ENCODE assay signal across 3 fruit fly cellular contexts in genomic region chr2L:18746694-18747093, dm6.
TF ChIP-seq lines count a peak whose summit lies in the region.

No protein-coding gene starts in this region.

- TF ChIP-seq CTCF in whole organism, embryonic (GFP tag; optimal IDR thresholded peaks at IDR 0.05; lab: Kevin White, UChicago), result no peak

TF ChIP-seq in whole organism, embryonic, 481 proteins besides CTCF, POLR2A, EP300 and RAD21:
- no peak for TF ChIP-seq CG10274 (GFP tag; optimal IDR thresholded peaks at IDR 0.05; lab: Kevin White, UChicago)
- peak; percentile 61 for TF ChIP-seq Drgx (GFP tag; IDR thresholded peaks at IDR 0.05; lab: Robert Waterston, UW)

TF ChIP-seq in whole organism, prepupa, 60 proteins besides CTCF, POLR2A, EP300 and RAD21:
- TF ChIP-seq Sox14 (GFP tag; optimal IDR thresholded peaks at IDR 0.05; lab: Kevin White, UChicago) (no peak), salr (GFP tag; optimal IDR thresholded peaks at IDR 0.05; lab: Kevin White, UChicago) (no peak), vri (GFP tag; optimal IDR thresholded peaks at IDR 0.05; lab: Kevin White, UChicago) (no peak), topi (GFP tag; optimal IDR thresholded peaks at IDR 0.05; lab: Kevin White, UChicago) (no peak), CG10631 (GFP tag; optimal IDR thresholded peaks at IDR 0.05; lab: Kevin White, UChicago) (no peak), CG11294 (GFP tag; IDR thresholded peaks at IDR 0.05; lab: Robert Waterston, UW) (no peak), fd85E (GFP tag; optimal IDR thresholded peaks at IDR 0.05; lab: Kevin White, UChicago) (no peak), CG11902 (GFP tag; optimal IDR thresholded peaks at IDR 0.05; lab: Kevin White, UChicago) (no peak), achi (GFP tag; optimal IDR thresholded peaks at IDR 0.05; lab: Kevin White, UChicago) (peak; percentile 20), CG4318 (GFP tag; optimal IDR thresholded peaks at IDR 0.05; lab: Kevin White, UChicago) (peak; percentile 15), CG3919 (GFP tag; optimal IDR thresholded peaks at IDR 0.05; lab: Kevin White, UChicago) (peak; percentile 14), CG6276 (GFP tag; optimal IDR thresholded peaks at IDR 0.05; lab: Kevin White, UChicago) (peak; percentile 65), Sox102F (GFP tag; optimal IDR thresholded peaks at IDR 0.05; lab: Kevin White, UChicago) (no peak), svp (GFP tag; lab: Kevin White, UChicago) (no peak), OdsH (GFP tag; optimal IDR thresholded peaks at IDR 0.05; lab: Kevin White, UChicago) (peak; percentile 8), CG15336 (GFP tag; IDR thresholded peaks at IDR 0.05; lab: Robert Waterston, UW) (peak; percentile 46), Eip78C (GFP tag; lab: Kevin White, UChicago) (peak; percentile 33), CG16779 (tag; optimal IDR thresholded peaks at IDR 0.05; lab: Kevin White, UChicago) (no peak), CG31627 (GFP tag; optimal IDR thresholded peaks at IDR 0.05; lab: Kevin White, UChicago) (no peak), CG10669 (GFP tag; optimal IDR thresholded peaks at IDR 0.05; lab: Kevin White, UChicago) (no peak), CG6792 (GFP tag; optimal IDR thresholded peaks at IDR 0.05; lab: Kevin White, UChicago) (no peak), Blimp-1 (GFP tag; optimal IDR thresholded peaks at IDR 0.05; lab: Kevin White, UChicago) (no peak), Hr4 (GFP tag; optimal IDR thresholded peaks at IDR 0.05; lab: Kevin White, UChicago) (peak; percentile 38), lz (GFP tag; optimal IDR thresholded peaks at IDR 0.05; lab: Kevin White, UChicago) (no peak), cyc (GFP tag; optimal IDR thresholded peaks at IDR 0.05; lab: Kevin White, UChicago) (no peak), spab (GFP tag; optimal IDR thresholded peaks at IDR 0.05; lab: Kevin White, UChicago) (no peak), CG6854 (GFP tag; optimal IDR thresholded peaks at IDR 0.05; lab: Kevin White, UChicago) (no peak), CG6163 (GFP tag; IDR thresholded peaks at IDR 0.05; lab: Robert Waterston, UW) (peak; percentile 45; the same call in 2 of the 3 replicates), CG32006 (GFP tag; optimal IDR thresholded peaks at IDR 0.05; lab: Kevin White, UChicago) (peak; percentile 65), CG8119 (GFP tag; IDR thresholded peaks at IDR 0.05; lab: Robert Waterston, UW) (peak; percentile 49), esn (GFP tag; optimal IDR thresholded peaks at IDR 0.05; lab: Kevin White, UChicago) (no peak), CG8632 (GFP tag; optimal IDR thresholded peaks at IDR 0.05; lab: Kevin White, UChicago) (no peak), CG7368 (GFP tag; optimal IDR thresholded peaks at IDR 0.05; lab: Kevin White, UChicago) (no peak), CG6808 (GFP tag; optimal IDR thresholded peaks at IDR 0.05; lab: Kevin White, UChicago) (no peak), eg (GFP tag; IDR thresholded peaks at IDR 0.05; lab: Robert Waterston, UW) (peak; percentile 55; the same call in 1 of the 3 replicates), CG9139 (GFP tag; optimal IDR thresholded peaks at IDR 0.05; lab: Kevin White, UChicago) (no peak), net (GFP tag; optimal IDR thresholded peaks at IDR 0.05; lab: Kevin White, UChicago) (peak; percentile 2), dsx (GFP tag; optimal IDR thresholded peaks at IDR 0.05; lab: Kevin White, UChicago; ENCODE audit: poor library complexity, severe bottlenecking) (no peak), acj6 (GFP tag; optimal IDR thresholded peaks at IDR 0.05; lab: Kevin White, UChicago) (no peak), Sox15 (GFP tag; optimal IDR thresholded peaks at IDR 0.05; lab: Kevin White, UChicago) (no peak), pdm3 (GFP tag; optimal IDR thresholded peaks at IDR 0.05; lab: Kevin White, UChicago) (no peak), Lpt (GFP tag; optimal IDR thresholded peaks at IDR 0.05; lab: Kevin White, UChicago) (no peak), Smox (GFP tag; optimal IDR thresholded peaks at IDR 0.05; lab: Kevin White, UChicago) (no peak), Eip75B (GFP tag; optimal IDR thresholded peaks at IDR 0.05; lab: Kevin White, UChicago) (no peak), Ets21C (GFP tag; optimal IDR thresholded peaks at IDR 0.05; lab: Kevin White, UChicago) (no peak)
TF ChIP-seq in whole organism, prepupa: peak in this region for 13.

TF ChIP-seq in whole organism, pupa, 21 proteins besides CTCF, POLR2A, EP300 and RAD21:
- no peak for TF ChIP-seq CG34367 (tag; optimal IDR thresholded peaks at IDR 0.05; lab: Kevin White, UChicago)
- TF ChIP-seq CG17806 (tag; optimal IDR thresholded peaks at IDR 0.05; lab: Kevin White, UChicago), result no peak
- TF ChIP-seq gl (tag; optimal IDR thresholded peaks at IDR 0.05; lab: Kevin White, UChicago), result no peak
- TF ChIP-seq D1 (tag; optimal IDR thresholded peaks at IDR 0.05; lab: Kevin White, UChicago), result no peak
- TF ChIP-seq fd96Ca (GFP tag; IDR thresholded peaks at IDR 0.05; lab: Robert Waterston, UW), result no peak
- TF ChIP-seq CG13204 (GFP tag; optimal IDR thresholded peaks at IDR 0.05; lab: Kevin White, UChicago), result no peak
- TF ChIP-seq CG12605 (GFP tag; IDR thresholded peaks at IDR 0.05; lab: Robert Waterston, UW), result no peak
- TF ChIP-seq CG8159 (tag; optimal IDR thresholded peaks at IDR 0.05; lab: Kevin White, UChicago), result no peak
- TF ChIP-seq Pif1B (GFP tag; optimal IDR thresholded peaks at IDR 0.05; lab: Kevin White, UChicago), result no peak
- no peak for TF ChIP-seq Pif1A (GFP tag; optimal IDR thresholded peaks at IDR 0.05; lab: Kevin White, UChicago)
- 0 out of 2 replicates have a peak, but pooled peaks have one; percentile 22 for TF ChIP-seq CG10348 (GFP tag; IDR thresholded peaks at IDR 0.05; lab: Robert Waterston, UW)
- peak; percentile 47; the same call in 1 of the 2 replicates for TF ChIP-seq CG32121 (GFP tag; IDR thresholded peaks at IDR 0.05; lab: Robert Waterston, UW)
- TF ChIP-seq CG14655 (GFP tag; optimal IDR thresholded peaks at IDR 0.05; lab: Kevin White, UChicago), result peak; percentile 74
- TF ChIP-seq CG15710 (tag; optimal IDR thresholded peaks at IDR 0.05; lab: Kevin White, UChicago), result no peak
- no peak for TF ChIP-seq EcR (GFP tag; optimal IDR thresholded peaks at IDR 0.05; lab: Kevin White, UChicago)
- 0 out of 3 replicates have a peak, but pooled peaks have one; percentile 15 for TF ChIP-seq CG4496 (GFP tag; IDR thresholded peaks at IDR 0.05; lab: Robert Waterston, UW)
- no peak for TF ChIP-seq CG9948 (tag; optimal IDR thresholded peaks at IDR 0.05; lab: Kevin White, UChicago)
- TF ChIP-seq rn (GFP tag; IDR thresholded peaks at IDR 0.05; lab: Robert Waterston, UW), result no peak
- peak; percentile 38 for TF ChIP-seq Ets98B (GFP tag; IDR thresholded peaks at IDR 0.05; lab: Robert Waterston, UW)
- no peak for TF ChIP-seq Snoo (tag; optimal IDR thresholded peaks at IDR 0.05; lab: Kevin White, UChicago)
- TF ChIP-seq CG8301 (tag; optimal IDR thresholded peaks at IDR 0.05; lab: Kevin White, UChicago), result peak; percentile 77
TF ChIP-seq in whole organism, pupa: peak in this region for 6.
